Fruit fly (Drosophila melanogaster): ENCODE measurements around the gene CG43231.

CG43231 gene

dm6 chr2L:17752406-17752805, 47.9 kb downstream of the CG43231 start:
- TF ChIP-seq CTCF (optimal IDR thresholded peaks at IDR 0.05) (no peak), CG8478 (optimal IDR thresholded peaks at IDR 0.05) (no peak)

- TF ChIP-seq CTCF (optimal IDR thresholded peaks at IDR 0.05), result no peak
- TF ChIP-seq CG8478 (optimal IDR thresholded peaks at IDR 0.05), result no peak
Observed at dm6 chr2L:17754108-17754507, 49.6 kb downstream of the CG43231 start.

- no peak for TF ChIP-seq CG8478 (optimal IDR thresholded peaks at IDR 0.05)
- TF ChIP-seq CTCF (optimal IDR thresholded peaks at IDR 0.05), result no peak
Observed at dm6 chr2L:17755576-17755975, 51.1 kb downstream of the CG43231 start.
